Fruit fly (Drosophila melanogaster) whole organism, embryonic: ENCODE measurements around the gene LanB2.

Experiments used
- Awh ChIP-seq: fragments of 200-800 bp; sonication (Bioruptor generic); IDR thresholded peaks from 2 replicates; pipeline ENCODE4, ENCODE4 v1.3.6; 2022; ENCODE audit warnings: missing biosample characterization, missing genetic modification characterization
- Bdp1 ChIP-seq: fragments of 200-800 bp; sonication (Bioruptor generic); optimal IDR thresholded peaks from 3 replicates; lab custom pipeline; 2016; ENCODE audit warnings: missing biosample characterization, missing genetic modification characterization
- CG11398 ChIP-seq: fragments of 200-800 bp; sonication (Bioruptor generic); optimal IDR thresholded peaks from 2 replicates; lab custom pipeline; 2016; ENCODE audit warnings: missing biosample characterization, missing genetic modification characterization
- CG11695 ChIP-seq: fragments of 200-800 bp; sonication (Bioruptor generic); IDR thresholded peaks from 3 replicates; pipeline ENCODE4 v1.3.6; 2022; ENCODE audit warnings: missing biosample characterization, missing genetic modification characterization
- CG12104 ChIP-seq: fragments of 200-800 bp; sonication (Bioruptor generic); optimal IDR thresholded peaks from 3 replicates; lab custom pipeline; 2016; ENCODE audit warnings: missing biosample characterization, missing genetic modification characterization
- CG14050 ChIP-seq: fragments of 200-800 bp; sonication (Bioruptor generic); IDR thresholded peaks from 3 replicates; pipeline ENCODE4 v1.3.6; 2022; ENCODE audit warnings: missing biosample characterization, missing genetic modification characterization
- CG14860 ChIP-seq: fragments of 200-800 bp; sonication (Bioruptor generic); IDR thresholded peaks from 3 replicates; pipeline ENCODE4 v1.3.6; 2022; ENCODE audit warnings: missing biosample characterization, missing genetic modification characterization; ENCODE audit not compliant: partially characterized antibody
- CG1529 ChIP-seq: fragments of 200-800 bp; sonication (Bioruptor generic); optimal IDR thresholded peaks from 3 replicates; lab custom pipeline; 2018; ENCODE audit warnings: missing biosample characterization, missing genetic modification characterization
- CG17829 ChIP-seq: fragments of 200-800 bp; optimal IDR thresholded peaks from 2 replicates; lab custom pipeline; 2019; ENCODE audit warnings: missing biosample characterization, mild to moderate bottlenecking, missing genetic modification characterization, moderate library complexity
- CG18476 ChIP-seq: fragments of 200-800 bp; sonication (Bioruptor generic); optimal IDR thresholded peaks from 2 replicates; lab custom pipeline; 2016; ENCODE audit warnings: missing biosample characterization, mild to moderate bottlenecking, missing genetic modification characterization
- CG2116 ChIP-seq: fragments of 200-800 bp; sonication (Bioruptor generic); optimal IDR thresholded peaks from 3 replicates; lab custom pipeline; 2018; ENCODE audit warnings: missing biosample characterization, mild to moderate bottlenecking, missing genetic modification characterization
- CG31441 ChIP-seq: fragments of 200-800 bp; sonication (Bioruptor generic); IDR thresholded peaks from 2 replicates; pipeline ENCODE4 v1.3.6; 2022; ENCODE audit warnings: missing biosample characterization, missing genetic modification characterization
- CG33213 ChIP-seq: fragments of 200-800 bp; sonication (Bioruptor generic); optimal IDR thresholded peaks from 3 replicates; lab custom pipeline; 2016; ENCODE audit warnings: missing biosample characterization, missing genetic modification characterization
- CG6254 ChIP-seq: fragments of 200-800 bp; sonication (Bioruptor generic); optimal IDR thresholded peaks from 3 replicates; lab custom pipeline; 2017; ENCODE audit warnings: mild to moderate bottlenecking, missing biosample characterization, missing genetic modification reagents, missing genetic modification characterization
- CG6854 ChIP-seq: fragments of 200-800 bp; sonication (Bioruptor generic); optimal IDR thresholded peaks from 3 replicates; lab custom pipeline; 2017; ENCODE audit warnings: missing biosample characterization, mild to moderate bottlenecking, missing genetic modification characterization
- CG7357 ChIP-seq: fragments of 200-800 bp; sonication (Bioruptor generic); IDR thresholded peaks from 3 replicates; pipeline ENCODE4 v1.3.6; 2022; ENCODE audit warnings: missing biosample characterization, missing genetic modification characterization
- CG7745 ChIP-seq: fragments of 200-800 bp; sonication (Bioruptor generic); optimal IDR thresholded peaks from 2 replicates; lab custom pipeline; 2018; ENCODE audit warnings: missing biosample characterization, mild to moderate bottlenecking, missing genetic modification characterization, moderate library complexity
- CG7786 ChIP-seq: fragments of 200-800 bp; sonication (Bioruptor generic); optimal IDR thresholded peaks from 2 replicates; lab custom pipeline; 2016; ENCODE audit warnings: missing biosample characterization, missing genetic modification characterization
- CG8359 ChIP-seq: fragments of 200-800 bp; sonication (Bioruptor generic); optimal IDR thresholded peaks from 2 replicates; lab custom pipeline; 2017; ENCODE audit warnings: missing biosample characterization, mild to moderate bottlenecking, missing genetic modification characterization, borderline replicate concordance
- CG8924 ChIP-seq: fragments of 200-800 bp; optimal IDR thresholded peaks from 3 replicates; lab custom pipeline; 2019; ENCODE audit warnings: missing biosample characterization, mild to moderate bottlenecking, missing genetic modification characterization, moderate library complexity
- CG9797 ChIP-seq: fragments of 200-800 bp; sonication (Bioruptor generic); optimal IDR thresholded peaks from 3 replicates; lab custom pipeline; 2018; ENCODE audit warnings: missing biosample characterization, mild to moderate bottlenecking, missing genetic modification characterization
- CHES-1-like ChIP-seq: fragments of 200-800 bp; sonication (Bioruptor generic); optimal IDR thresholded peaks from 2 replicates; lab custom pipeline; 2016; ENCODE audit warnings: missing biosample characterization, missing genetic modification characterization
- CTCF ChIP-seq: fragments of 200-800 bp; sonication (Bioruptor generic); optimal IDR thresholded peaks from 2 replicates; lab custom pipeline; 2017; ENCODE audit warnings: missing biosample characterization, mild to moderate bottlenecking, missing genetic modification characterization, moderate library complexity
- Dad ChIP-seq: fragments of 200-800 bp; sonication (Bioruptor generic); optimal IDR thresholded peaks from 3 replicates; lab custom pipeline; 2016; ENCODE audit warnings: missing biosample characterization, missing genetic modification characterization
- Doc2 ChIP-seq: fragments of 200-800 bp; sonication (Bioruptor generic); IDR thresholded peaks from 2 replicates; pipeline ENCODE4 v1.3.6; 2022; ENCODE audit warnings: missing biosample characterization, missing genetic modification characterization
- Doc3 ChIP-seq: fragments of 200-800 bp; sonication (Bioruptor generic); IDR thresholded peaks from 3 replicates; pipeline ENCODE4 v1.3.6; 2022; ENCODE audit warnings: missing biosample characterization, missing genetic modification characterization; ENCODE audit not compliant: partially characterized antibody
- Dref ChIP-seq: fragments of 200-800 bp; sonication (Bioruptor generic); IDR thresholded peaks from 2 replicates; pipeline ENCODE4 v1.3.6; 2022; ENCODE audit warnings: missing biosample characterization, missing genetic modification characterization
- HLH3B ChIP-seq: fragments of 200-800 bp; sonication (Bioruptor generic); IDR thresholded peaks from 2 replicates; pipeline ENCODE4 v1.3.6; 2022; ENCODE audit warnings: missing biosample characterization, missing genetic modification characterization
- HLH4C ChIP-seq: fragments of 200-800 bp; sonication (Bioruptor generic); IDR thresholded peaks from 3 replicates; pipeline ENCODE4 v1.3.6; 2022; ENCODE audit warnings: missing biosample characterization, missing genetic modification characterization; ENCODE audit not compliant: partially characterized antibody
- HmgZ ChIP-seq: fragments of 200-800 bp; sonication (Bioruptor generic); optimal IDR thresholded peaks from 2 replicates; lab custom pipeline; 2018; ENCODE audit warnings: missing biosample characterization, mild to moderate bottlenecking, missing genetic modification characterization
- MTF-1 ChIP-seq: fragments of 200-800 bp; sonication (Bioruptor generic); optimal IDR thresholded peaks from 2 replicates; lab custom pipeline; 2018; ENCODE audit warnings: missing biosample characterization, mild to moderate bottlenecking, missing genetic modification characterization, borderline replicate concordance
- Opbp ChIP-seq: fragments of 200-800 bp; sonication (Bioruptor generic); IDR thresholded peaks from 3 replicates; pipeline ENCODE4 v1.3.6; 2022; ENCODE audit warnings: missing biosample characterization, missing genetic modification characterization; ENCODE audit not compliant: partially characterized antibody
- Six4 ChIP-seq: fragments of 200-800 bp; sonication (Bioruptor generic); optimal IDR thresholded peaks from 2 replicates; lab custom pipeline; 2016; ENCODE audit warnings: missing biosample characterization, missing genetic modification characterization
- YL-1 ChIP-seq: fragments of 200-800 bp; sonication (Bioruptor generic); optimal IDR thresholded peaks from 3 replicates; lab custom pipeline; 2017; ENCODE audit warnings: missing biosample characterization, mild to moderate bottlenecking, missing genetic modification characterization
- ac ChIP-seq: fragments of 200-800 bp; sonication (Bioruptor generic); optimal IDR thresholded peaks from 3 replicates; lab custom pipeline; 2017; ENCODE audit warnings: missing biosample characterization, mild to moderate bottlenecking, missing genetic modification characterization
- ash1 ChIP-seq: fragments of 200-800 bp; sonication (Bioruptor generic); optimal IDR thresholded peaks from 2 replicates; lab custom pipeline; 2018; ENCODE audit warnings: missing biosample characterization, mild to moderate bottlenecking, missing genetic modification characterization
- az2 ChIP-seq: fragments of 200-800 bp; sonication (Bioruptor generic); optimal IDR thresholded peaks from 3 replicates; lab custom pipeline; 2016; ENCODE audit warnings: missing biosample characterization, missing genetic modification characterization
- cato ChIP-seq: fragments of 200-800 bp; sonication (Bioruptor generic); optimal IDR thresholded peaks from 2 replicates; lab custom pipeline; 2016; ENCODE audit warnings: missing biosample characterization, missing genetic modification characterization, borderline replicate concordance
- corto ChIP-seq: fragments of 200-800 bp; sonication (Bioruptor generic); optimal IDR thresholded peaks from 2 replicates; lab custom pipeline; 2016; ENCODE audit warnings: missing biosample characterization, mild to moderate bottlenecking, missing genetic modification characterization, moderate library complexity
- dm ChIP-seq: fragments of 200-800 bp; sonication (Bioruptor generic); optimal IDR thresholded peaks from 3 replicates; lab custom pipeline; 2016; ENCODE audit warnings: missing biosample characterization, missing genetic modification characterization
- fd96Cb ChIP-seq: fragments of 200-800 bp; sonication (Bioruptor generic); optimal IDR thresholded peaks from 2 replicates; lab custom pipeline; 2018; ENCODE audit warnings: missing biosample characterization, mild to moderate bottlenecking, missing genetic modification characterization, moderate library complexity
- ftz-f1 ChIP-seq: fragments of 200-800 bp; sonication (Bioruptor generic); optimal IDR thresholded peaks from 2 replicates; lab custom pipeline; 2016; ENCODE audit warnings: missing biosample characterization, missing genetic modification characterization
- gce ChIP-seq: fragments of 200-800 bp; sonication (Bioruptor generic); IDR thresholded peaks from 3 replicates; pipeline ENCODE4 v1.3.6; 2022; ENCODE audit warnings: missing biosample characterization, missing genetic modification characterization
- gcm2 ChIP-seq: fragments of 200-800 bp; sonication (Bioruptor generic); optimal IDR thresholded peaks from 2 replicates; lab custom pipeline; 2016; ENCODE audit warnings: missing biosample characterization, missing genetic modification characterization
- gem ChIP-seq: fragments of 200-800 bp; sonication (Bioruptor generic); optimal IDR thresholded peaks from 2 replicates; lab custom pipeline; 2019; ENCODE audit warnings: missing biosample characterization, mild to moderate bottlenecking, missing genetic modification characterization, moderate library complexity
- h ChIP-seq: fragments of >200 bp; optimal IDR thresholded peaks from 2 replicates; lab custom pipeline; 2017
- kni ChIP-seq: fragments of 200-800 bp; sonication (Bioruptor generic); optimal IDR thresholded peaks from 3 replicates; lab custom pipeline; 2017; ENCODE audit warnings: mild to moderate bottlenecking, missing biosample characterization, missing genetic modification reagents, missing genetic modification characterization
- pum ChIP-seq: fragments of 200-800 bp; sonication (Bioruptor generic); optimal IDR thresholded peaks from 2 replicates; lab custom pipeline; 2016; ENCODE audit warnings: missing biosample characterization, missing genetic modification characterization
- tap ChIP-seq: fragments of 200-800 bp; optimal IDR thresholded peaks from 3 replicates; lab custom pipeline; 2019; ENCODE audit warnings: missing biosample characterization, mild to moderate bottlenecking, missing genetic modification characterization, moderate library complexity
- tio ChIP-seq: fragments of 200-800 bp; sonication (Bioruptor generic); optimal IDR thresholded peaks from 2 replicates; lab custom pipeline; 2017; ENCODE audit warnings: missing biosample characterization, missing genetic modification characterization, inconsistent platforms
- toy ChIP-seq: fragments of 200-800 bp; sonication (Bioruptor generic); IDR thresholded peaks from 2 replicates; pipeline ENCODE4 v1.3.6; 2022; ENCODE audit warnings: missing biosample characterization, missing genetic modification characterization
- vnd ChIP-seq: fragments of 200-800 bp; sonication (Bioruptor generic); IDR thresholded peaks from 3 replicates; pipeline ENCODE4 v1.3.6; 2022; ENCODE audit warnings: missing biosample characterization, missing genetic modification characterization; ENCODE audit not compliant: partially characterized antibody
- yki ChIP-seq: fragments of >200 bp; optimal IDR thresholded peaks from 3 replicates; lab custom pipeline; 2018

LanB2 gene

DNA sequence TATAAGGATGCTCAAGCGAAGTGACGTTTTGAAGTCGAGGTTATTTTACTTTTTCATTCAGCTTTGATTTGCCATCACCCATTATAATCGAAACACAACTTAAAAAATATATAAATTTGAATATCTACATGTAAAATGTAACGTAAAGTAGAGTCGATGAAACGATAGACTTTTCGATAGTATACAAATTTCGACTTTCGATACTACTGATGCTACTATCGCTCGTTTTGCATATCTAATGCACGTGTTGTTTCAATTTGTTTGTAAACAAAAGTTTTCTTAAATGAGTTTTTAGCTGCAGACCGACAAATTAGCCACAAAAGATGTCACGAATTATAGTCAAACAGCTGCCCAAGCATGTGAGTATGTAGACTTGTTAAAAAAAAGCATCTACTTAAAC is 9.3 kb downstream of the LanB2 start, which contains the start of gene CG3335 (continued):
- TF ChIP-seq CG18476 (no peak), gem (tag; lab: Kevin White, UChicago) (no peak), cato (GFP tag; lab: Kevin White, UChicago) (no peak), CG6254 (GFP tag; lab: Kevin White, UChicago) (no peak), CG2116 (GFP tag; lab: Kevin White, UChicago) (peak; percentile 16), Opbp (GFP tag; lab: Robert Waterston, UW) (peak; percentile 79; the same call in 2 of the 3 replicates), tap (tag; lab: Kevin White, UChicago) (no peak), CG17829 (tag; lab: Kevin White, UChicago) (no peak), CG7357 (GFP tag; lab: Robert Waterston, UW) (no peak), Doc3 (GFP tag; lab: Robert Waterston, UW) (peak; percentile 74; the same call in 2 of the 3 replicates), CG9797 (no peak), gce (GFP tag; lab: Robert Waterston, UW) (no peak), CHES-1-like (GFP tag; lab: Kevin White, UChicago) (peak; percentile 14), gcm2 (GFP tag; lab: Kevin White, UChicago) (no peak), CG14050 (GFP tag; lab: Robert Waterston, UW) (no peak), h (lab: Kevin White, UChicago) (no peak), pum (GFP tag; lab: Kevin White, UChicago) (no peak), CG11398 (no peak), corto (GFP tag; lab: Kevin White, UChicago) (no peak), CG8359 (GFP tag; lab: Kevin White, UChicago) (no peak), CG14860 (GFP tag; lab: Robert Waterston, UW) (peak; percentile 62; the same call in 2 of the 3 replicates), YL-1 (GFP tag; lab: Kevin White, UChicago) (peak; percentile 69), HmgZ (peak; percentile 30), HLH3B (GFP tag; lab: Robert Waterston, UW) (no peak), dm (GFP tag; lab: Kevin White, UChicago) (peak; percentile 95), toy (GFP tag; lab: Robert Waterston, UW) (no peak), ash1 (GFP tag; lab: Kevin White, UChicago) (no peak), CG7745 (tag; lab: Kevin White, UChicago) (no peak), tio (GFP tag; lab: Kevin White, UChicago) (no peak), HLH4C (GFP tag; lab: Robert Waterston, UW) (peak; percentile 71), CG12104 (GFP tag; lab: Kevin White, UChicago) (no peak), ftz-f1 (GFP tag; lab: Kevin White, UChicago) (no peak), Awh (GFP tag; lab: Robert Waterston, UW) (no peak), CG7786 (GFP tag; lab: Kevin White, UChicago) (no peak), az2 (no peak), kni (no peak), Six4 (no peak), Bdp1 (GFP tag; lab: Kevin White, UChicago) (no peak), CG33213 (GFP tag; lab: Kevin White, UChicago) (no peak), CG1529 (GFP tag; lab: Kevin White, UChicago) (no peak), CG6854 (no peak), Doc2 (GFP tag; lab: Robert Waterston, UW) (no peak), CG31441 (GFP tag; lab: Robert Waterston, UW) (no peak), fd96Cb (tag; lab: Kevin White, UChicago) (no peak), CG11695 (no peak), Dref (GFP tag; lab: Robert Waterston, UW) (peak; percentile 86), CG8924 (tag; lab: Kevin White, UChicago) (no peak), Dad (GFP tag; lab: Kevin White, UChicago) (no peak), ac (GFP tag; lab: Kevin White, UChicago) (no peak), CTCF (peak; percentile 34), yki (lab: Kevin White, UChicago) (no peak), MTF-1 (no peak), vnd (GFP tag; lab: Robert Waterston, UW) (peak; percentile 66)
